3 worm cellular contexts compared by ENCODE assay signal in the genomic region with DNA sequence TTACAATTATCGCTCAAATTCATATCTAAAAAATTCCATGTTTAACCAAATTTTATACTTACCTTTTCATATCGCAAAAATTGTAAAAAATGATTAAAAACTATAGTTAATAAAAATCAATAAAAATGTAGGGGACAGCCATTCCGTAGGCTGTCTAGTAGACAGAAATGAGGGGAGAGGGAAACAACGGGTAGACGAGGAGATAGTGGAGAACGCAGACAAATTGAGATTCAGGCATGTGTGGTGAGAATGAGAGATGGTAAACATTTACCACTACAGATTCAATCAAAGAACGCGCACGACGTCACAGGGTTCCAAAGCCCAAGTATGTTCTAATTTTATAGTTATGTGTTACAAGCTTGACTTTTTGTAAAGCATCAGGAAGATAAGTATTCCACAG.
TF ChIP-seq lines count a peak whose summit lies in the region.

No protein-coding gene starts in this region.

TF ChIP-seq in whole organism, L1 larva, 84 proteins besides CTCF, POLR2A, EP300 and RAD21 (continued from another document):
- TF ChIP-seq nhr-90 (tag; optimal IDR thresholded peaks at IDR 0.05; lab: Kevin White, UChicago; ENCODE audit: poor library complexity) = no peak
- peak; percentile 12 to 16 for TF ChIP-seq efl-1 (optimal IDR thresholded peaks at IDR 0.05; lab: Kevin White, UChicago)
- peak in 1 of 2 experiments; percentile 14 for TF ChIP-seq efl-1 (GFP tag; optimal IDR thresholded peaks at IDR 0.05 in 1 of 2; lab: Kevin White, UChicago)

TF ChIP-seq in whole organism, L3 larva, 47 proteins besides CTCF, POLR2A, EP300 and RAD21 (continued from another document):
- TF ChIP-seq ama-1 (optimal IDR thresholded peaks at IDR 0.05; lab: Kevin White, UChicago) (no peak), nfya-1 (tag; optimal IDR thresholded peaks at IDR 0.05; lab: Kevin White, UChicago; ENCODE audit: insufficient read depth) (no peak), lin-39 (tag; optimal IDR thresholded peaks at IDR 0.05; lab: Kevin White, UChicago) (no peak), nhr-11 (tag; optimal IDR thresholded peaks at IDR 0.05; lab: Kevin White, UChicago) (no peak), pha-4 (tag; optimal IDR thresholded peaks at IDR 0.05; lab: Kevin White, UChicago) (peak; percentile 45), ceh-82 (tag; optimal IDR thresholded peaks at IDR 0.05; lab: Kevin White, UChicago) (no peak), daf-12 (tag; optimal IDR thresholded peaks at IDR 0.05; lab: Kevin White, UChicago) (no peak), nhr-43 (tag; optimal IDR thresholded peaks at IDR 0.05; lab: Kevin White, UChicago; ENCODE audit: poor library complexity, severe bottlenecking) (no peak), nhr-25 (tag; optimal IDR thresholded peaks at IDR 0.05; lab: Kevin White, UChicago) (no peak)

TF ChIP-seq in whole organism, L4 larva, 104 proteins besides CTCF, POLR2A, EP300 and RAD21 (continued from another document):
- TF ChIP-seq daf-8 (GFP tag; IDR thresholded peaks at IDR 0.05; lab: Robert Waterston, UW) (no peak), dve-1 (tag; optimal IDR thresholded peaks at IDR 0.05; lab: Kevin White, UChicago; ENCODE audit: insufficient read depth) (peak; percentile 62), zip-2 (tag; optimal IDR thresholded peaks at IDR 0.05; lab: Kevin White, UChicago) (no peak), dpl-1 (GFP tag; optimal IDR thresholded peaks at IDR 0.05; lab: Kevin White, UChicago) (no peak), attf-4 (tag; optimal IDR thresholded peaks at IDR 0.05; lab: Kevin White, UChicago) (no peak), nhr-25 (tag; optimal IDR thresholded peaks at IDR 0.05; lab: Kevin White, UChicago; ENCODE audit: borderline replicate concordance, insufficient read depth) (no peak), ces-1 (GFP tag; optimal IDR thresholded peaks at IDR 0.05; lab: Kevin White, UChicago) (no peak), ztf-7 (tag; optimal IDR thresholded peaks at IDR 0.05; lab: Kevin White, UChicago) (no peak), ZK337.2 (GFP tag; IDR thresholded peaks at IDR 0.05; lab: Robert Waterston, UW) (no peak), zfp-2 (tag; optimal IDR thresholded peaks at IDR 0.05; lab: Kevin White, UChicago) (no peak), F37D6.2 (tag; optimal IDR thresholded peaks at IDR 0.05; lab: Kevin White, UChicago) (no peak), snpc-1.2 (GFP tag; IDR thresholded peaks at IDR 0.05; lab: Robert Waterston, UW) (no peak), zfp-3 (GFP tag; conservative IDR thresholded peaks at IDR 0.05; lab: Robert Waterston, UW) (no peak), tag-97 (GFP tag; IDR thresholded peaks at IDR 0.05; lab: Robert Waterston, UW) (no peak), mxl-3 (GFP tag; optimal IDR thresholded peaks at IDR 0.05; lab: Kevin White, UChicago) (no peak), skn-1 (tag; optimal IDR thresholded peaks at IDR 0.05; lab: Kevin White, UChicago) (no peak), lir-3 (tag; optimal IDR thresholded peaks at IDR 0.05; lab: Kevin White, UChicago) (no peak), vab-7 (GFP tag; IDR thresholded peaks at IDR 0.05; lab: Robert Waterston, UW) (no peak), sdz-12 (GFP tag; optimal IDR thresholded peaks at IDR 0.05; lab: Kevin White, UChicago) (no peak), unc-130 (GFP tag; optimal IDR thresholded peaks at IDR 0.05; lab: Kevin White, UChicago) (no peak), fos-1 (tag; optimal IDR thresholded peaks at IDR 0.05; lab: Kevin White, UChicago) (no peak), lin-13 (GFP tag; optimal IDR thresholded peaks at IDR 0.05; lab: Kevin White, UChicago) (no peak), nhr-42 (GFP tag; IDR thresholded peaks at IDR 0.05; lab: Robert Waterston, UW) (no peak), nhr-76 (tag; optimal IDR thresholded peaks at IDR 0.05; lab: Kevin White, UChicago) (no peak), nhr-28 (tag; optimal IDR thresholded peaks at IDR 0.05; lab: Kevin White, UChicago) (peak; percentile 56), ztf-11 (tag; optimal IDR thresholded peaks at IDR 0.05; lab: Kevin White, UChicago) (no peak), hlh-30 (tag; optimal IDR thresholded peaks at IDR 0.05; lab: Kevin White, UChicago; ENCODE audit: insufficient read depth) (peak; percentile 22), pha-4 (GFP tag; IDR thresholded peaks at IDR 0.05; lab: Robert Waterston, UW) (no peak), pha-4 (tag; optimal IDR thresholded peaks at IDR 0.05; lab: Kevin White, UChicago) (no peak), daf-16 (GFP tag; optimal IDR thresholded peaks at IDR 0.05; lab: Kevin White, UChicago) (no peak), daf-16 (tag; optimal IDR thresholded peaks at IDR 0.05; lab: Kevin White, UChicago) (peak; percentile 81), spr-3 (GFP tag; optimal IDR thresholded peaks at IDR 0.05; lab: Kevin White, UChicago) (no peak), hlh-11 (tag; optimal IDR thresholded peaks at IDR 0.05; lab: Kevin White, UChicago) (no peak), ceh-32 (tag; optimal IDR thresholded peaks at IDR 0.05; lab: Kevin White, UChicago; ENCODE audit: poor library complexity) (no peak), ceh-28 (tag; optimal IDR thresholded peaks at IDR 0.05; lab: Kevin White, UChicago) (no peak), madf-9 (GFP tag; conservative IDR thresholded peaks at IDR 0.05; lab: Robert Waterston, UW) (no peak), daf-19 (GFP tag; conservative IDR thresholded peaks at IDR 0.05; lab: Robert Waterston, UW) (no peak), egl-43 (GFP tag; IDR thresholded peaks at IDR 0.05; lab: Robert Waterston, UW) (no peak), mes-2 (tag; optimal IDR thresholded peaks at IDR 0.05; lab: Kevin White, UChicago; ENCODE audit: poor library complexity, severe bottlenecking) (peak; percentile 55), ama-1 (optimal IDR thresholded peaks at IDR 0.05; lab: Kevin White, UChicago) (no peak), lim-7 (GFP tag; IDR thresholded peaks at IDR 0.05; lab: Robert Waterston, UW) (no peak), dmd-6 (GFP tag; IDR thresholded peaks at IDR 0.05; lab: Robert Waterston, UW) (peak; percentile 30; the same call in 1 of the 2 replicates), zag-1 (tag; optimal IDR thresholded peaks at IDR 0.05; lab: Kevin White, UChicago) (no peak), set-16 (GFP tag; IDR thresholded peaks at IDR 0.05; lab: Robert Waterston, UW) (no peak), nhr-6 (tag; optimal IDR thresholded peaks at IDR 0.05; lab: Kevin White, UChicago) (no peak)
